Fruit fly (Drosophila melanogaster) whole organism, pupa: ENCODE measurements around the gene CG8419.

Source experiments
- CG8159 ChIP-seq: fragments of 200-800 bp; sonication (Bioruptor generic); optimal IDR thresholded peaks from 3 replicates; lab custom pipeline; 2018; ENCODE audit warnings: missing biosample characterization, mild to moderate bottlenecking, missing genetic modification characterization, moderate library complexity
- CG9948 ChIP-seq: fragments of 200-800 bp; sonication (Bioruptor generic); optimal IDR thresholded peaks from 2 replicates; lab custom pipeline; 2018; ENCODE audit warnings: missing biosample characterization, mild to moderate bottlenecking, missing genetic modification characterization, moderate library complexity
- gl ChIP-seq: fragments of 200-800 bp; sonication (Bioruptor generic); optimal IDR thresholded peaks from 2 replicates; lab custom pipeline; 2018; ENCODE audit warnings: missing biosample characterization, mild to moderate bottlenecking, missing genetic modification characterization

- TF ChIP-seq gl (tag; lab: Kevin White, UChicago) (no peak), CG9948 (tag; lab: Kevin White, UChicago) (no peak), CG8159 (no peak)
Observed at dm6 chr2L:8171544-8171943, 34.4 kb upstream of the CG8419 start.
